Fruit fly (Drosophila melanogaster): ENCODE data around the gene CG9839.

Gene CG9839

dm6 chr3R:8787538-8788282 is 17.9 kb downstream of the CG9839 start:
- TF ChIP-seq br (GFP tag; optimal IDR thresholded peaks at IDR 0.05) = no peak
- no peak for TF ChIP-seq Dfd (GFP tag; optimal IDR thresholded peaks at IDR 0.05)
- no peak for TF ChIP-seq OdsH (GFP tag; optimal IDR thresholded peaks at IDR 0.05)
- TF ChIP-seq Jra (GFP tag; optimal IDR thresholded peaks at IDR 0.05) = no peak
- peak; percentile 35 for TF ChIP-seq h (GFP tag; optimal IDR thresholded peaks at IDR 0.05)
- TF ChIP-seq woc (GFP tag; optimal IDR thresholded peaks at IDR 0.05) = peak; percentile 46
- peak; percentile 30 for TF ChIP-seq Vsx2 (GFP tag; optimal IDR thresholded peaks at IDR 0.05; ENCODE audit: partially characterized antibody)
- TF ChIP-seq HLH106 (tag; optimal IDR thresholded peaks at IDR 0.05) = peak; percentile 31

dm6 chr3R:8785451-8785850 is 20.2 kb downstream of the CG9839 start:
- TF ChIP-seq rgr (GFP tag; optimal IDR thresholded peaks at IDR 0.05) = no peak
- peak; percentile 0 for TF ChIP-seq Vsx2 (GFP tag; optimal IDR thresholded peaks at IDR 0.05; ENCODE audit: partially characterized antibody)
- TF ChIP-seq Dif (GFP tag; optimal IDR thresholded peaks at IDR 0.05; ENCODE audit: partially characterized antibody) = peak; percentile 31

DNA sequence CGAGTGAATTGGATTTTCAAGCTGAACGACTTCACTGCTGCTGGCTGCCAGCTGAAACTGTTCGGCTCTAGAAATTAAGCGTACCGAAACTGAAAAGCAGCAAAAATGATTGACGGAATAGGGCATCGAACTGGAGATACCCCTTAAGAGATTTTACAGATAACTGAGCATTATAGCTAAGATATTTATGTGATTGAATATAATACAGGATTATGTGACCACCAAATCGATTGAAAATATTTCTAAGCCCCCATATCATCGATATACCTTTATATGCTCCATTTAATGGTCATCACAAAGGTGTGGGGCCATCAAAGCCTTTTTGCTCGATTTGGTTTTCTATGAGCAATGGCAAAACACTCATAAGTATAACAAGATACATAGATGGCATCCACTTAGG is 20.8 kb downstream of the CG9839 start:
- no peak for TF ChIP-seq Myc (optimal IDR thresholded peaks at IDR 0.05)
- TF ChIP-seq pan (optimal IDR thresholded peaks at IDR 0.05) = no peak
- TF ChIP-seq CG9705 (GFP tag; optimal IDR thresholded peaks at IDR 0.05) = no peak
- TF ChIP-seq foxo (GFP tag; optimal IDR thresholded peaks at IDR 0.05) = no peak
- TF ChIP-seq ey (GFP tag; optimal IDR thresholded peaks at IDR 0.05) = no peak
- no peak for TF ChIP-seq usp (GFP tag; optimal IDR thresholded peaks at IDR 0.05)
- TF ChIP-seq woc (GFP tag; optimal IDR thresholded peaks at IDR 0.05) = no peak
- TF ChIP-seq Dfd (GFP tag; optimal IDR thresholded peaks at IDR 0.05) = no peak
- TF ChIP-seq psq (GFP tag; optimal IDR thresholded peaks at IDR 0.05) = no peak
- no peak for TF ChIP-seq Hnf4 (GFP tag; optimal IDR thresholded peaks at IDR 0.05)
- no peak for TF ChIP-seq dmrt93B (GFP tag; optimal IDR thresholded peaks at IDR 0.05)
- no peak for TF ChIP-seq Hr83 (GFP tag; optimal IDR thresholded peaks at IDR 0.05; ENCODE audit: poor library complexity, severe bottlenecking)
- no peak for TF ChIP-seq dl (GFP tag; optimal IDR thresholded peaks at IDR 0.05; ENCODE audit: insufficient read depth in 1 of 2, partially characterized antibody in 2 of 2)
- no peak for TF ChIP-seq CrebA (GFP tag; optimal IDR thresholded peaks at IDR 0.05; ENCODE audit: borderline replicate concordance)
- TF ChIP-seq CG32264 (GFP tag; optimal IDR thresholded peaks at IDR 0.05) = no peak
- TF ChIP-seq br (GFP tag; optimal IDR thresholded peaks at IDR 0.05) = no peak

- TF ChIP-seq lola (GFP tag; optimal IDR thresholded peaks at IDR 0.05) = no peak
- TF ChIP-seq tai (GFP tag; optimal IDR thresholded peaks at IDR 0.05) = no peak
- no peak for TF ChIP-seq jim (GFP tag; optimal IDR thresholded peaks at IDR 0.05)
- TF ChIP-seq dsf (GFP tag; optimal IDR thresholded peaks at IDR 0.05; ENCODE audit: borderline replicate concordance) = no peak
- no peak for TF ChIP-seq psq (GFP tag; optimal IDR thresholded peaks at IDR 0.05)
- TF ChIP-seq ey (GFP tag; optimal IDR thresholded peaks at IDR 0.05) = no peak
- TF ChIP-seq Myc (optimal IDR thresholded peaks at IDR 0.05) = no peak
- no peak for TF ChIP-seq Rel (GFP tag; optimal IDR thresholded peaks at IDR 0.05)
- TF ChIP-seq Rel (tag; optimal IDR thresholded peaks at IDR 0.05) = no peak
Observed at dm6 chr3R:8780689-8781088, 24.9 kb downstream of the CG9839 start, which contains the start of gene CG33189. Gene CG33189, minus strand, starts transcription at chr3R:8780789.

DNA sequence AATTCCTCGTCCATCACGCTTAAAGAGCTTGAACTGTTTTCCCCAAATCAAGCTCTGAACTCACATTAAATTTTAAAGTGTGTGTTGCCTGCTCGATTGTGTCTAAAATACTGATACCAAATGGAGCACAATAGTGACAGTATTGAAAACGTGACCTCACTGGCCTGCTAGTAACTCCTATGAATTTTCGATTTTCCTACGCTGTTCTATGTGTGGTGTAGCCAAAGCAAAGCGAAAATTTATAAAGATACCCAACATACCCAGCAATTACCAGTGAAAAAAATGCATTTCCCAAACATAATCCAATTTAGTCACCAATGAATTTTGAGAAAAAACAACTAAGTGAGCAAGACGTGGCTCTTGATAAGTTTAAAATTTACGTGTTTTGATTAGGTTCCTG is 25.8 kb downstream of the CG9839 start, which contains the start of gene CG33191:
Gene CG33191 (minus strand): TSS at position 101 of the 400 bp plus-strand sequence.
- TF ChIP-seq brk (GFP tag; optimal IDR thresholded peaks at IDR 0.05) (no peak), woc (GFP tag; optimal IDR thresholded peaks at IDR 0.05) (no peak), jim (GFP tag; optimal IDR thresholded peaks at IDR 0.05) (no peak), Dif (GFP tag; optimal IDR thresholded peaks at IDR 0.05; ENCODE audit: partially characterized antibody) (no peak), Dfd (GFP tag; optimal IDR thresholded peaks at IDR 0.05) (no peak), usp (GFP tag; optimal IDR thresholded peaks at IDR 0.05) (no peak), dl (GFP tag; optimal IDR thresholded peaks at IDR 0.05; ENCODE audit: insufficient read depth in 1 of 2, partially characterized antibody in 2 of 2) (no peak), Hr83 (GFP tag; optimal IDR thresholded peaks at IDR 0.05; ENCODE audit: poor library complexity, severe bottlenecking) (no peak), N (GFP tag; optimal IDR thresholded peaks at IDR 0.05) (no peak), foxo (GFP tag; optimal IDR thresholded peaks at IDR 0.05) (no peak), Mio (GFP tag; optimal IDR thresholded peaks at IDR 0.05) (no peak), dsf (GFP tag; optimal IDR thresholded peaks at IDR 0.05; ENCODE audit: borderline replicate concordance) (no peak), Hr78 (GFP tag; optimal IDR thresholded peaks at IDR 0.05) (no peak), lola (GFP tag; optimal IDR thresholded peaks at IDR 0.05) (no peak), sv (GFP tag; optimal IDR thresholded peaks at IDR 0.05) (no peak), OdsH (GFP tag; optimal IDR thresholded peaks at IDR 0.05) (no peak), sage (GFP tag; optimal IDR thresholded peaks at IDR 0.05) (no peak)

Data from whole organism, wandering third instar larva.